Fruit fly (Drosophila melanogaster): ENCODE results near the gene kar.

DNA sequence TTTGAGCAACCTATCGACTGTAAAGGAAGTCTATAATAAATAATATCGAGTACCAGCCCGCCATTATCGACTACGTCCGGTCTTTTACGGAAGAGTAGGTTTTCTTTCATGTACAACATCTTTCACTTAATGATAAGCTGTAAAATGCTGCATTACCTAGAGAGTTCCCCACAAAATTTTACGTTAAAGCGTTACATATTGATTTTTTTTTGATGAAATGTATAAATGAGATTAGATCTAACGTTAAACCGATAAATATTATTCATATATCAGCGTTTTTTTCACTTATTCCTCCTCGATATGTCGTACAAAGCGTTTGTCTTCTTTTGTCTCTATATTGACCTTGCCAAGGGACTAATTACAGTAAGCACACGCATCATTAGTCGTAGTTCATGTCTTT, 54.5 kb downstream of the kar start, which contains the start of gene CG11598:
- TF ChIP-seq pan (optimal IDR thresholded peaks at IDR 0.05) (no peak), Dll (optimal IDR thresholded peaks at IDR 0.05) (no peak), CG8478 (optimal IDR thresholded peaks at IDR 0.05) (no peak), usp (GFP tag; optimal IDR thresholded peaks at IDR 0.05) (no peak), EcR (GFP tag; optimal IDR thresholded peaks at IDR 0.05) (no peak), psq (optimal IDR thresholded peaks at IDR 0.05) (no peak)
